Worm (Caenorhabditis elegans) whole organism, late embryonic: Measurements from ENCODE around the gene F44F4.9.

Source experiments
- ceh-14 ChIP-seq: sonication (generic microtip); optimal IDR thresholded peaks from 2 replicates; lab custom pipeline; 2016; ENCODE audit warnings: missing genotype, missing genetic modification characterization, missing compliant biosample characterization
- fkh-10 ChIP-seq: fragments of 150-350 bp; optimal IDR thresholded peaks from 2 replicates; lab custom pipeline; 2014; ENCODE audit warnings: missing biosample characterization, missing genetic modification reagents, missing genetic modification characterization
- lim-6 ChIP-seq: sonication (generic microtip); optimal IDR thresholded peaks from 2 replicates; lab custom pipeline; 2016; ENCODE audit warnings: missing genetic modification characterization, missing compliant biosample characterization
- npax-4 ChIP-seq: sonication (generic microtip); optimal IDR thresholded peaks from 2 replicates; lab custom pipeline; 2016; ENCODE audit warnings: missing genetic modification characterization, missing compliant biosample characterization
- pag-3 ChIP-seq: sonication (generic microtip); optimal IDR thresholded peaks from 2 replicates; lab custom pipeline; 2016; ENCODE audit warnings: missing compliant biosample characterization, missing genetic modification characterization, borderline replicate concordance

ce11 chrII:10935336-10935735, 19.7 kb upstream of the F44F4.9 start:
- TF ChIP-seq pag-3 (tag; lab: Kevin White, UChicago) (no peak), lim-6 (tag; lab: Kevin White, UChicago) (no peak), npax-4 (tag; lab: Kevin White, UChicago) (no peak), fkh-10 (no peak), ceh-14 (tag; lab: Kevin White, UChicago) (no peak)
